Worm (Caenorhabditis elegans) whole organism, L2 larva: ENCODE results near the gene srh-206.

Source experiments
- aly-2 ChIP-seq: fragments of 150-350 bp; optimal IDR thresholded peaks from 2 replicates; lab custom pipeline; 2014; ENCODE audit warnings: missing biosample characterization, missing genetic modification characterization
- mab-5 ChIP-seq: fragments of 150-350 bp; optimal IDR thresholded peaks from 2 replicates; lab custom pipeline; 2014; ENCODE audit warnings: missing biosample characterization, missing genetic modification characterization

ce11 chrV:16919675-16920074, 35.0 kb downstream of the srh-206 start:
- TF ChIP-seq mab-5 (tag; lab: Kevin White, UChicago) = no peak
- no peak for TF ChIP-seq aly-2 (tag; lab: Kevin White, UChicago)
